Fruit fly (Drosophila melanogaster) whole organism, wandering third instar larva: ENCODE measurements around the gene Gr64b.

Source experiments
- Hr78 ChIP-seq: fragments of >200 bp; optimal IDR thresholded peaks from 2 replicates; lab custom pipeline; 2017; ENCODE audit warnings: missing biosample characterization, missing genetic modification characterization
- Jra ChIP-seq: sonication (Bioruptor generic); optimal IDR thresholded peaks from 2 replicates; lab custom pipeline; 2016; ENCODE audit warnings: missing biosample characterization, missing genetic modification characterization
- Mio ChIP-seq: sonication (Bioruptor generic); optimal IDR thresholded peaks from 2 replicates; lab custom pipeline; 2016; ENCODE audit warnings: missing biosample characterization, missing genetic modification characterization
- N ChIP-seq: fragments of >200 bp; optimal IDR thresholded peaks from 2 replicates; lab custom pipeline; 2018; ENCODE audit warnings: missing biosample characterization, missing external identifiers, missing genetic modification characterization
- OdsH ChIP-seq: fragments of 200-800 bp; sonication (Bioruptor generic); optimal IDR thresholded peaks from 2 replicates; lab custom pipeline; 2016; ENCODE audit warnings: missing biosample characterization, mild to moderate bottlenecking, missing genetic modification characterization
- Sp1 ChIP-seq: fragments of 200-800 bp; sonication (Bioruptor generic); optimal IDR thresholded peaks from 3 replicates; lab custom pipeline; 2019; ENCODE audit warnings: missing biosample characterization, mild to moderate bottlenecking, missing genetic modification characterization, moderate library complexity
- Vsx2 ChIP-seq: fragments of 200-300, 225-300 bp; sonication (Bioruptor generic); optimal IDR thresholded peaks from 2 replicates; lab custom pipeline; 2018; ENCODE audit warnings: missing biosample characterization, missing genetic modification characterization; ENCODE audit not compliant: partially characterized antibody
- dl ChIP-seq, 2 experiments: fragments of 175-275, 200-275 bp in 1 of 2; fragments of 200-275 bp in 1 of 2; sonication (Bioruptor generic); optimal IDR thresholded peaks; lab custom pipeline; 2018; ENCODE audit warnings: mild to moderate bottlenecking in 2 of 2, missing biosample characterization in 2 of 2, missing genetic modification characterization in 2 of 2, moderate library complexity in 2 of 2; ENCODE audit not compliant: partially characterized antibody in 2 of 2, insufficient read depth in 1 of 2
- fru ChIP-seq: fragments of 200-800 bp; sonication (Bioruptor generic); optimal IDR thresholded peaks from 3 replicates; lab custom pipeline; 2016; ENCODE audit warnings: missing biosample characterization, mild to moderate bottlenecking, missing genetic modification characterization
- h ChIP-seq: fragments of 200-800 bp; sonication (Bioruptor generic); optimal IDR thresholded peaks from 3 replicates; lab custom pipeline; 2016; ENCODE audit warnings: missing biosample characterization, mild to moderate bottlenecking, missing genetic modification characterization
- lola ChIP-seq: fragments of >200 bp; optimal IDR thresholded peaks from 2 replicates; lab custom pipeline; 2017; ENCODE audit warnings: missing biosample characterization, missing genetic modification characterization
- pan ChIP-seq: fragments of >200 bp; optimal IDR thresholded peaks from 2 replicates; lab custom pipeline; 2017
- psq ChIP-seq: fragments of 200-800 bp; sonication (Bioruptor generic); optimal IDR thresholded peaks from 3 replicates; lab custom pipeline; 2017; ENCODE audit warnings: missing biosample characterization, mild to moderate bottlenecking, missing genetic modification characterization, moderate library complexity

DNA sequence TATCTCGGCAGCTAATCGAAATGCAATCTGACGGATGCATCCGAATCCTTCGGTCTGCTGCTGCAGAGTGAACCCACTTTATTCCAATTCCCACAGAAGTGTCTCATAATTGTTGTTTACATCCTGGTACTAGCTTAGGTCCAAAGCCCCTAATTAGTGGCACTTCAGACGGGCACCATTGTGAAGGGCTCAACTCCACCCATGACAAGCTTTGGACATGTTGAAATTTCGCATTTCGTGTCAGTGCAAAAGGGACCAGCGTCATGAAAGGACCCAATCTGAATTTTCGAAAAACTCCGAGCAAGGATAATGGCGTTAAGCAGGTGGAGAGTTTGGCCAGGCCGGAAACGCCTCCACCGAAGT is 1.9 kb upstream of the Gr64b start, which contains the start of gene Gr64a:
- TF ChIP-seq h (GFP tag; lab: Kevin White, UChicago) (no peak), N (GFP tag; lab: Kevin White, UChicago) (no peak), psq (GFP tag; lab: Kevin White, UChicago) (no peak), Hr78 (GFP tag; lab: Kevin White, UChicago) (no peak), Jra (GFP tag; lab: Kevin White, UChicago) (no peak), OdsH (GFP tag; lab: Kevin White, UChicago) (no peak), Mio (no peak), lola (GFP tag; lab: Kevin White, UChicago) (no peak), pan (no peak), fru (GFP tag; lab: Kevin White, UChicago) (no peak), Sp1 (GFP tag; lab: Kevin White, UChicago) (no peak), dl (GFP tag; optimal IDR thresholded peaks at IDR 0.05; lab: Kevin White, UChicago; ENCODE audit: insufficient read depth in 1 of 2, partially characterized antibody in 2 of 2) (no peak), Vsx2 (GFP tag; lab: Kevin White, UChicago) (no peak)
